Worm (Caenorhabditis elegans): Measurements from ENCODE around the gene C47E12.11.

The C47E12.11 gene

ce11 chrIV:9933580-9933979, 35.6 kb upstream of the C47E12.11 start, which contains the start of gene spe-29:
TSS of gene spe-29 (plus strand) at chrIV:9933880.
- no peak for TF ChIP-seq nfya-1 (tag; optimal IDR thresholded peaks at IDR 0.05; ENCODE audit: insufficient read depth)

- no peak for TF ChIP-seq ztf-11 (tag; optimal IDR thresholded peaks at IDR 0.05)
- no peak for TF ChIP-seq elt-1 (tag; optimal IDR thresholded peaks at IDR 0.05)
- no peak for TF ChIP-seq lin-15B (tag; optimal IDR thresholded peaks at IDR 0.05)
- TF ChIP-seq nhr-76 (tag; optimal IDR thresholded peaks at IDR 0.05), result no peak
- no peak for TF ChIP-seq fkh-10 (GFP tag; optimal IDR thresholded peaks at IDR 0.05)
- no peak for TF ChIP-seq unc-39 (tag; optimal IDR thresholded peaks at IDR 0.05)
- no peak for TF ChIP-seq unc-62 (GFP tag; optimal IDR thresholded peaks at IDR 0.05)
- no peak for TF ChIP-seq daf-12 (tag; optimal IDR thresholded peaks at IDR 0.05)
- TF ChIP-seq fkh-2 (tag; optimal IDR thresholded peaks at IDR 0.05), result no peak
- TF ChIP-seq nhr-67 (tag; optimal IDR thresholded peaks at IDR 0.05), result no peak
- no peak for TF ChIP-seq ceh-9 (tag; optimal IDR thresholded peaks at IDR 0.05)
- no peak for TF ChIP-seq egl-5 (tag; optimal IDR thresholded peaks at IDR 0.05)
- no peak for TF ChIP-seq nhr-28 (tag; optimal IDR thresholded peaks at IDR 0.05)
- TF ChIP-seq elt-2 (tag; optimal IDR thresholded peaks at IDR 0.05), result no peak
- TF ChIP-seq nhr-11 (tag; optimal IDR thresholded peaks at IDR 0.05), result no peak
- TF ChIP-seq lsy-12 (tag; optimal IDR thresholded peaks at IDR 0.05), result no peak
Observed at ce11 chrIV:9943214-9943613, 26.0 kb upstream of the C47E12.11 start.

ce11 chrIV:9944279-9944678, 24.9 kb upstream of the C47E12.11 start:
- no peak for TF ChIP-seq nhr-11 (tag; optimal IDR thresholded peaks at IDR 0.05)
- peak; percentile 78 for TF ChIP-seq pha-4 (tag; optimal IDR thresholded peaks at IDR 0.05)

ce11 chrIV:9948035-9948434, 21.2 kb upstream of the C47E12.11 start:
- no peak for TF ChIP-seq nfya-1 (tag; optimal IDR thresholded peaks at IDR 0.05; ENCODE audit: insufficient read depth)
- TF ChIP-seq skn-1 (tag; optimal IDR thresholded peaks at IDR 0.05), result no peak
- no peak for TF ChIP-seq sea-2 (GFP tag; optimal IDR thresholded peaks at IDR 0.05)
- TF ChIP-seq pha-4 (tag; optimal IDR thresholded peaks at IDR 0.05), result peak; percentile 13
- TF ChIP-seq lsy-12 (tag; optimal IDR thresholded peaks at IDR 0.05), result no peak
- TF ChIP-seq nhr-23 (tag; optimal IDR thresholded peaks at IDR 0.05), result no peak
- peak; percentile 65 for TF ChIP-seq lin-15B (tag; optimal IDR thresholded peaks at IDR 0.05)
- no peak for TF ChIP-seq eor-1 (tag; optimal IDR thresholded peaks at IDR 0.05)
- no peak for TF ChIP-seq elt-1 (tag; optimal IDR thresholded peaks at IDR 0.05)
- TF ChIP-seq daf-12 (tag; optimal IDR thresholded peaks at IDR 0.05), result no peak
- TF ChIP-seq nhr-11 (tag; optimal IDR thresholded peaks at IDR 0.05), result peak; percentile 33
- TF ChIP-seq elt-2 (tag; optimal IDR thresholded peaks at IDR 0.05), result no peak
- TF ChIP-seq fkh-10 (GFP tag; optimal IDR thresholded peaks at IDR 0.05), result no peak

- TF ChIP-seq mml-1 (tag; optimal IDR thresholded peaks at IDR 0.05) (no peak), nhr-43 (tag; optimal IDR thresholded peaks at IDR 0.05; ENCODE audit: poor library complexity, severe bottlenecking) (no peak), jun-1 (tag; optimal IDR thresholded peaks at IDR 0.05) (no peak), unc-39 (tag; optimal IDR thresholded peaks at IDR 0.05) (no peak), fkh-2 (tag; optimal IDR thresholded peaks at IDR 0.05) (no peak), snpc-4 (tag; optimal IDR thresholded peaks at IDR 0.05) (no peak), egl-5 (tag; optimal IDR thresholded peaks at IDR 0.05) (no peak), R02D3.7 (tag; optimal IDR thresholded peaks at IDR 0.05) (no peak), ceh-82 (tag; optimal IDR thresholded peaks at IDR 0.05) (no peak), tbx-2 (tag; optimal IDR thresholded peaks at IDR 0.05) (no peak), nhr-76 (tag; optimal IDR thresholded peaks at IDR 0.05) (no peak), zag-1 (tag; optimal IDR thresholded peaks at IDR 0.05) (no peak)
Observed at ce11 chrIV:9953333-9953732, 15.9 kb upstream of the C47E12.11 start, which contains the start of gene gon-1. TSS of gene gon-1 (minus strand) at chrIV:9953433.

- no peak for TF ChIP-seq skn-1 (tag; optimal IDR thresholded peaks at IDR 0.05)
- no peak for TF ChIP-seq nhr-67 (tag; optimal IDR thresholded peaks at IDR 0.05)
- no peak for TF ChIP-seq lin-39 (tag; optimal IDR thresholded peaks at IDR 0.05)
- no peak for TF ChIP-seq unc-39 (tag; optimal IDR thresholded peaks at IDR 0.05)
- no peak for TF ChIP-seq ztf-4 (tag; optimal IDR thresholded peaks at IDR 0.05)
- TF ChIP-seq nhr-28 (tag; optimal IDR thresholded peaks at IDR 0.05), result no peak
- TF ChIP-seq ceh-82 (tag; optimal IDR thresholded peaks at IDR 0.05), result no peak
- no peak for TF ChIP-seq nhr-77 (tag; optimal IDR thresholded peaks at IDR 0.05)
- no peak for TF ChIP-seq ama-1 (optimal IDR thresholded peaks at IDR 0.05)
- TF ChIP-seq lsy-12 (tag; optimal IDR thresholded peaks at IDR 0.05), result no peak
- TF ChIP-seq nhr-23 (tag; optimal IDR thresholded peaks at IDR 0.05), result no peak
- TF ChIP-seq zag-1 (tag; optimal IDR thresholded peaks at IDR 0.05), result no peak
- TF ChIP-seq ZK546.5 (tag; optimal IDR thresholded peaks at IDR 0.05), result no peak
Observed at ce11 chrIV:9963945-9964344, 5.3 kb upstream of the C47E12.11 start, which contains the start of gene T13H10.2. TSS of gene T13H10.2 (plus strand) at chrIV:9964245.

Data from whole organism, L3 larva.